Worm (Caenorhabditis elegans): Measurements from ENCODE around the gene C04H5.1.

- TF ChIP-seq nhr-6 (tag; optimal IDR thresholded peaks at IDR 0.05) = no peak
- TF ChIP-seq lin-11 (tag; optimal IDR thresholded peaks at IDR 0.05) = no peak
- TF ChIP-seq egl-27 (tag; optimal IDR thresholded peaks at IDR 0.05) = no peak
- no peak for TF ChIP-seq mdl-1 (tag; optimal IDR thresholded peaks at IDR 0.05)
- no peak for TF ChIP-seq ama-1 (optimal IDR thresholded peaks at IDR 0.05)
These were observed 14.6 kb downstream of the C04H5.1 start, which contains the start of gene gcy-29 for ce11 chrII:14548691-14549090.

Data from whole organism, L2 larva.